Worm (Caenorhabditis elegans) whole organism, mixed stage, embryonic: ENCODE results near the gene jmjd-1.1.

ENCODE experiments used
- M03D4.4 ChIP-seq: sonication (generic microtip); optimal IDR thresholded peaks from 2 replicates; lab custom pipeline; 2017; ENCODE audit warnings: mild to moderate bottlenecking, missing genetic modification characterization, missing compliant biosample characterization
- lsy-2 ChIP-seq: fragments of 150-350 bp; optimal IDR thresholded peaks from 2 replicates; lab custom pipeline; 2014; ENCODE audit warnings: missing biosample characterization, missing genetic modification characterization
- nhr-12 ChIP-seq: fragments of 150-350 bp; optimal IDR thresholded peaks from 2 replicates; lab custom pipeline; 2014; ENCODE audit warnings: missing biosample characterization, missing genetic modification characterization
- pha-4 ChIP-seq: fragments of 150-350 bp; optimal IDR thresholded peaks from 2 replicates; lab custom pipeline; 2018; ENCODE audit warnings: missing biosample characterization, missing genetic modification reagents, missing genetic modification characterization
- unc-120 ChIP-seq: sonication (generic microtip); optimal IDR thresholded peaks from 2 replicates; lab custom pipeline; 2017; ENCODE audit warnings: missing genetic modification characterization, missing compliant biosample characterization; ENCODE audit not compliant: poor library complexity, severe bottlenecking
- unc-62 ChIP-seq: fragments of 150-350 bp; optimal IDR thresholded peaks from 2 replicates; lab custom pipeline; 2014; ENCODE audit warnings: missing biosample characterization, missing genetic modification reagents, missing genetic modification characterization
- ztf-11 ChIP-seq: fragments of 150-350 bp; optimal IDR thresholded peaks from 2 replicates; lab custom pipeline; 2014; ENCODE audit warnings: missing biosample characterization, missing genetic modification characterization

ce11 chrII:11854749-11855148 lies 48.4 kb downstream of the jmjd-1.1 start:
- TF ChIP-seq ztf-11 (tag; lab: Kevin White, UChicago) (no peak), pha-4 (tag; lab: Kevin White, UChicago) (no peak), nhr-12 (tag; lab: Kevin White, UChicago) (no peak), unc-62 (GFP tag; lab: Kevin White, UChicago) (no peak), lsy-2 (tag; lab: Kevin White, UChicago) (no peak), M03D4.4 (tag; lab: Kevin White, UChicago) (no peak), unc-120 (no peak)
